Worm (Caenorhabditis elegans) whole organism, L3 larva: ENCODE data around the gene nfm-1.

Experiments
- R02D3.7 ChIP-seq: fragments of 150-350 bp; optimal IDR thresholded peaks from 2 replicates; lab custom pipeline; 2014; ENCODE audit warnings: missing biosample characterization, missing genetic modification characterization
- ZK546.5 ChIP-seq: sonication (generic microtip); optimal IDR thresholded peaks from 2 replicates; lab custom pipeline; 2017; ENCODE audit warnings: missing biosample characterization, missing genetic modification characterization
- aly-2 ChIP-seq: fragments of 150-350 bp; optimal IDR thresholded peaks from 2 replicates; lab custom pipeline; 2014; ENCODE audit warnings: missing biosample characterization, missing genetic modification characterization
- ceh-82 ChIP-seq: fragments of 150-350 bp; optimal IDR thresholded peaks from 2 replicates; lab custom pipeline; 2014; ENCODE audit warnings: missing biosample characterization, missing genetic modification characterization
- ceh-9 ChIP-seq: sonication (generic microtip); optimal IDR thresholded peaks from 2 replicates; lab custom pipeline; 2018; ENCODE audit warnings: missing biosample characterization, missing genetic modification characterization
- daf-12 ChIP-seq: fragments of 150-350 bp; optimal IDR thresholded peaks from 2 replicates; lab custom pipeline; 2014; ENCODE audit warnings: missing biosample characterization, missing genetic modification reagents, missing genetic modification characterization
- egl-27 ChIP-seq: sonication (generic microtip); optimal IDR thresholded peaks from 4 replicates; lab custom pipeline; 2017; ENCODE audit warnings: missing biosample characterization, missing genetic modification reagents, missing genetic modification characterization
- egl-5 ChIP-seq: fragments of 150-350 bp; optimal IDR thresholded peaks from 2 replicates; lab custom pipeline; 2017; ENCODE audit warnings: missing biosample characterization, missing genetic modification reagents, missing genetic modification characterization, inconsistent platforms
- elt-1 ChIP-seq: fragments of 150-350 bp; optimal IDR thresholded peaks from 2 replicates; lab custom pipeline; 2014; ENCODE audit warnings: missing biosample characterization, missing genetic modification characterization
- elt-2 ChIP-seq: sonication (generic microtip); optimal IDR thresholded peaks from 2 replicates; lab custom pipeline; 2016; ENCODE audit warnings: missing genetic modification reagents, mild to moderate bottlenecking, missing genetic modification characterization, missing compliant biosample characterization
- fkh-10 ChIP-seq: sonication (generic microtip); optimal IDR thresholded peaks from 2 replicates; lab custom pipeline; 2017; ENCODE audit warnings: missing biosample characterization, missing genetic modification reagents, missing genetic modification characterization
- fkh-2 ChIP-seq: fragments of 150-350 bp; optimal IDR thresholded peaks from 2 replicates; lab custom pipeline; 2014; ENCODE audit warnings: missing biosample characterization, missing genetic modification reagents, missing genetic modification characterization
- fos-1 ChIP-seq: fragments of 150-350 bp; optimal IDR thresholded peaks from 2 replicates; lab custom pipeline; 2014; ENCODE audit warnings: missing biosample characterization, missing genetic modification characterization
- hmg-11 ChIP-seq: sonication (generic microtip); optimal IDR thresholded peaks from 2 replicates; lab custom pipeline; 2016; ENCODE audit warnings: missing genetic modification characterization, missing compliant biosample characterization
- jun-1 ChIP-seq: fragments of 150-350 bp; optimal IDR thresholded peaks from 2 replicates; lab custom pipeline; 2014; ENCODE audit warnings: missing biosample characterization, missing genetic modification reagents, missing genetic modification characterization
- lin-15B ChIP-seq: fragments of 150-350 bp; optimal IDR thresholded peaks from 2 replicates; lab custom pipeline; 2014; ENCODE audit warnings: missing biosample characterization, missing genetic modification characterization
- mml-1 ChIP-seq: fragments of 150-350 bp; sonication (generic microtip); optimal IDR thresholded peaks from 3 replicates; lab custom pipeline; 2014; ENCODE audit warnings: missing biosample characterization, missing genetic modification characterization
- nhr-11 ChIP-seq: fragments of 150-350 bp; optimal IDR thresholded peaks from 2 replicates; lab custom pipeline; 2014; ENCODE audit warnings: missing biosample characterization, missing genetic modification characterization
- nhr-237 ChIP-seq: fragments of 150-350 bp; optimal IDR thresholded peaks from 2 replicates; lab custom pipeline; 2014; ENCODE audit warnings: missing biosample characterization, missing genetic modification characterization
- nhr-25 ChIP-seq: sonication (generic microtip); optimal IDR thresholded peaks from 2 replicates; lab custom pipeline; 2017; ENCODE audit warnings: missing biosample characterization, missing genetic modification characterization
- nhr-28 ChIP-seq: fragments of 150-350 bp; optimal IDR thresholded peaks from 2 replicates; lab custom pipeline; 2014; ENCODE audit warnings: missing biosample characterization, missing genetic modification characterization
- nhr-43 ChIP-seq: sonication (generic microtip); optimal IDR thresholded peaks from 2 replicates; lab custom pipeline; 2016; ENCODE audit warnings: mild to moderate bottlenecking, missing genetic modification characterization, missing compliant biosample characterization; ENCODE audit not compliant: poor library complexity, severe bottlenecking
- nhr-67 ChIP-seq: fragments of 150-350 bp; optimal IDR thresholded peaks from 2 replicates; lab custom pipeline; 2014; ENCODE audit warnings: missing biosample characterization, missing genetic modification characterization
- nhr-76 ChIP-seq: fragments of 150-350 bp; sonication (generic microtip); optimal IDR thresholded peaks from 5 replicates; lab custom pipeline; 2014; ENCODE audit warnings: missing biosample characterization, missing genetic modification characterization
- nhr-77 ChIP-seq: fragments of 150-350 bp; optimal IDR thresholded peaks from 2 replicates; lab custom pipeline; 2014; ENCODE audit warnings: missing biosample characterization, missing genetic modification characterization
- pha-4 ChIP-seq: fragments of 150-350 bp; optimal IDR thresholded peaks from 2 replicates; lab custom pipeline; 2014; ENCODE audit warnings: missing biosample characterization, missing genetic modification reagents, missing genetic modification characterization
- pqm-1 ChIP-seq: fragments of 150-350 bp; optimal IDR thresholded peaks from 2 replicates; lab custom pipeline; 2017; ENCODE audit warnings: missing biosample characterization, missing genetic modification characterization, inconsistent platforms
- sea-2 ChIP-seq: fragments of 150-350 bp; sonication (generic microtip); optimal IDR thresholded peaks from 4 replicates; lab custom pipeline; 2014; ENCODE audit warnings: missing biosample characterization, missing genetic modification reagents, missing genetic modification characterization
- skn-1 ChIP-seq: fragments of 150-350 bp; optimal IDR thresholded peaks from 2 replicates; lab custom pipeline; 2014; ENCODE audit warnings: missing biosample characterization, missing genetic modification characterization
- snpc-4 ChIP-seq: fragments of 150-350 bp; optimal IDR thresholded peaks from 2 replicates; lab custom pipeline; 2014; ENCODE audit warnings: missing biosample characterization, missing genetic modification characterization
- tbx-2 ChIP-seq: sonication (generic microtip); optimal IDR thresholded peaks from 2 replicates; lab custom pipeline; 2016; ENCODE audit warnings: mild to moderate bottlenecking, missing genetic modification characterization, missing compliant biosample characterization
- ztf-11 ChIP-seq: fragments of 150-350 bp; optimal IDR thresholded peaks from 2 replicates; lab custom pipeline; 2014; ENCODE audit warnings: missing biosample characterization, missing genetic modification characterization
- ztf-4 ChIP-seq: fragments of 150-350 bp; optimal IDR thresholded peaks from 2 replicates; lab custom pipeline; 2014; ENCODE audit warnings: missing biosample characterization, missing genetic modification characterization

Gene nfm-1

DNA sequence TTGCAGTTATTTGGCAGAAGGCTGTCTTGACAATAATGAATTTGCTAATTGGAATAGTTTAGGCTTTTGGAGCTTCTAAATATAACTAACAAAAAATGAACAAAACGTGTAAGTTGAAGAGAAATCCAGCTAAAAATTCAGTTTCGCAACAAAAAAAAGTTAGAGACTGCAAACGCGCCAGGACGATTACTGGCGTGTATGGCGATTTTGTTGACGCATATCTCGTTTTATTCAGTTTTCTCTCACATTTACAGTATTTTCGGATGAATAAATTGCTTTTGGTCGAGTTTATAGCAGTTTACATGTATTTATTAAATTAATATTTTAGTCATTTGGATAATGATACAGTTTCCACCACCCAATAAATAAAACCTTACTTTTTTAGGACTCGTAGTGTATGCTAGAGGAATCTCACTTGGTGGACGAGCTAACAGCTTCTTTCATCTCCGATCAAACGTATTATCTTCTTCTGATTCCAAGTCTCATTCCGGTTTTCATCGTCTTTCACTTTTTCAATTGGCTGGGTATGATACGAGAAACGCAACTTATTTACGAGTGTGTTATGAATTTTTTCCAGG lies 13.9 kb downstream of the nfm-1 start, which contains the start of the genes abcf-3 and F42A10.5 (continued):
- TF ChIP-seq egl-27 (tag; lab: Kevin White, UChicago), result no peak
- TF ChIP-seq jun-1 (tag; lab: Kevin White, UChicago), result no peak
- TF ChIP-seq tbx-2, result peak; percentile 12
- no peak for TF ChIP-seq nhr-76 (tag; lab: Kevin White, UChicago)
- no peak for TF ChIP-seq fkh-2 (tag; lab: Kevin White, UChicago)
- peak; percentile 44 for TF ChIP-seq nhr-25 (tag; lab: Kevin White, UChicago)
- TF ChIP-seq pha-4 (tag; lab: Kevin White, UChicago), result peak; percentile 79
- TF ChIP-seq elt-1, result no peak
- no peak for TF ChIP-seq nhr-67 (tag; lab: Kevin White, UChicago)
- TF ChIP-seq fkh-10 (GFP tag; lab: Kevin White, UChicago), result no peak
- TF ChIP-seq ZK546.5 (tag; lab: Kevin White, UChicago), result no peak
- TF ChIP-seq ztf-11 (tag; lab: Kevin White, UChicago), result no peak
- no peak for TF ChIP-seq nhr-77 (tag; lab: Kevin White, UChicago)
- TF ChIP-seq skn-1 (tag; lab: Kevin White, UChicago), result peak; percentile 6
- peak; percentile 28 for TF ChIP-seq nhr-11
- TF ChIP-seq nhr-43 (tag; lab: Kevin White, UChicago), result peak; percentile 50

- TF ChIP-seq ceh-82 (tag; lab: Kevin White, UChicago) (no peak), R02D3.7 (tag; lab: Kevin White, UChicago) (no peak), pha-4 (tag; lab: Kevin White, UChicago) (no peak), daf-12 (tag; lab: Kevin White, UChicago) (no peak), egl-5 (tag; lab: Kevin White, UChicago) (no peak), hmg-11 (tag; lab: Kevin White, UChicago) (no peak), nhr-11 (no peak), nhr-43 (tag; lab: Kevin White, UChicago) (no peak), sea-2 (GFP tag; lab: Kevin White, UChicago) (no peak), fkh-2 (tag; lab: Kevin White, UChicago) (no peak), mml-1 (tag; lab: Kevin White, UChicago) (no peak), egl-27 (tag; lab: Kevin White, UChicago) (no peak), lin-15B (tag; lab: Kevin White, UChicago) (no peak), snpc-4 (no peak)
These were observed 16.9 kb downstream of the nfm-1 start for ce11 chrIII:6176172-6176571.

DNA sequence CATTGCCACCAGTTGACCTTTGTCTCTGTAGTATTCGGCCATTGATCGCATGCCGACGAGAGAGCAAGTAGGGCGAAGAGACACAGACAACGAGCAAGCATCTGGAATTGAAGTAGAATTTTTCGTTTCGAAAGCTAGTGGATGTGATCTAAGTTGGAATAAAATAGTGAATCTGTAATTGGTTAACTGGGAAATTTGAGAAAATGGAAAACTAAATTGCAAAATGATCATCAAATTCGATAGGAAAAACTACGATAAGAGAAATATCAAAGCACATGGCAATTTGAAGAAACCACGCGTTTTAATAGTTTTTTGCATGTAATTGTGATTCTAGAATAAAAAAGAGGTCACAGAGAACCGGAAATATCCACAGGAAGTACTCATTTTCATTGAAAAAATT lies 17.5 kb downstream of the nfm-1 start, which contains the start of gene F42A10.6:
F42A10.6 (minus strand) TSS at position 101 of the 400 bp plus-strand sequence.
- TF ChIP-seq elt-2 (tag; lab: Kevin White, UChicago), result peak; percentile 27
- no peak for TF ChIP-seq nhr-11
- no peak for TF ChIP-seq nhr-28

DNA sequence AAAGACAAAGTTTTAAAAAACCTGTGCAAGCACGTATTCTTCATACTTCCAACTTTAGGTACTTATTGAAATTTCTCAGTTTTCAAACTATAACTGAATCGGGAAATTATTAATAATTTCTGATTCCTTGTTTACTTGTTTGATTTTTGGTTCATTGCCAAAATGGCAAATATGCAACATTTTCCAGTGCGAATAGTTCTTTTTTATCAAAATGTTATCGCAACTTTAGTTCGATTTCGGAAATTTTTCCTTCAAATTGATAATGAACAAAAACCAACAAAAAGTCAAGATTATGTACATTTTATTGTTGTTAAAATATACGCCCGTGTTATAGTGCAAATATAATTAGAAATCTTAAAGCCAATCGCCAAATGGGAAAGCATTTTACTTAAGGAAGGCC lies 18.4 kb downstream of the nfm-1 start:
- TF ChIP-seq ceh-9 (tag; lab: Kevin White, UChicago) (no peak), sea-2 (GFP tag; lab: Kevin White, UChicago) (no peak), pha-4 (tag; lab: Kevin White, UChicago) (peak; percentile 56), nhr-237 (tag; lab: Kevin White, UChicago) (no peak), tbx-2 (no peak), jun-1 (tag; lab: Kevin White, UChicago) (no peak), snpc-4 (no peak), hmg-11 (tag; lab: Kevin White, UChicago) (no peak), ceh-82 (tag; lab: Kevin White, UChicago) (no peak), lin-15B (tag; lab: Kevin White, UChicago) (no peak), pqm-1 (tag; lab: Kevin White, UChicago) (no peak), elt-2 (tag; lab: Kevin White, UChicago) (peak; percentile 55), aly-2 (no peak), nhr-77 (tag; lab: Kevin White, UChicago) (no peak), egl-27 (tag; lab: Kevin White, UChicago) (no peak)

DNA sequence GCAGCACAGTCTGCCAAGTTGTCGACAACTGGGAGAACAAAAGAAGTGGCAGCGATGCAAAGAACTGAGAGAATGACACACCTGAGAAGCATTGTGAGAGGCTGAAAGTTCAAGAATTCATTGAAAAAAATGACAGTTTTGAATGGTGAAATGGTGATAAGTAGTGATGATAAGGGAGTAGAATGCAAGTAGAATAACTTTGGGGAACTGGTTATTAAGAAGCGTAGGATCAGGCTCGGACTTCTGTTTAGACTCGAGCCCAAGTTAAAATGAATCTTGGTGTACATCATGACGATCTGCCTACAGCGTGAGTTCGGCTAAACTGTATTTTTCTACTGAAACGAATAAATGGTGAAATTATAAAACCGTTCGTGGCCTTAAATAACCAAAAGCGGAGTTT lies 19.3 kb downstream of the nfm-1 start, which contains the start of gene F42A10.7:
F42A10.7 (minus strand) TSS at position 101 of the 400 bp plus-strand sequence.
- no peak for TF ChIP-seq nhr-28
- TF ChIP-seq nhr-76 (tag; lab: Kevin White, UChicago), result no peak
- TF ChIP-seq ztf-4, result no peak
- TF ChIP-seq skn-1 (tag; lab: Kevin White, UChicago), result no peak
- TF ChIP-seq egl-27 (tag; lab: Kevin White, UChicago), result no peak
- TF ChIP-seq fos-1 (tag; lab: Kevin White, UChicago), result no peak
